Fruit fly (Drosophila melanogaster) whole organism, embryonic: Measurements from ENCODE around the gene CG2652.

ENCODE experiments used
- Adf1 ChIP-seq: fragments of 200-800 bp; sonication (Bioruptor generic); IDR thresholded peaks from 2 replicates; pipeline ENCODE4 v1.3.6; 2022; ENCODE audit warnings: missing biosample characterization, missing genetic modification characterization
- Atf3 ChIP-seq: fragments of 200-800 bp; sonication (Bioruptor generic); optimal IDR thresholded peaks from 3 replicates; lab custom pipeline; 2016; ENCODE audit warnings: missing biosample characterization, missing genetic modification characterization
- CG10431 ChIP-seq: fragments of 200-800 bp; sonication (Bioruptor generic); optimal IDR thresholded peaks from 3 replicates; lab custom pipeline; 2018; ENCODE audit warnings: missing biosample characterization, mild to moderate bottlenecking, missing genetic modification characterization
- CG12236 ChIP-seq: fragments of 200-800 bp; sonication (Bioruptor generic); optimal IDR thresholded peaks from 2 replicates; lab custom pipeline; 2016; ENCODE audit warnings: missing biosample characterization, missing genetic modification characterization
- CG12659 ChIP-seq: fragments of 200-800 bp; sonication (Bioruptor generic); optimal IDR thresholded peaks from 3 replicates; lab custom pipeline; 2017; ENCODE audit warnings: mild to moderate bottlenecking, missing biosample characterization, missing genetic modification reagents, missing genetic modification characterization
- CG12769 ChIP-seq: fragments of 200-800 bp; sonication (Bioruptor generic); optimal IDR thresholded peaks from 2 replicates; lab custom pipeline; 2019; ENCODE audit warnings: missing biosample characterization, mild to moderate bottlenecking, missing genetic modification characterization, moderate library complexity
- CG14050 ChIP-seq: fragments of 200-800 bp; sonication (Bioruptor generic); IDR thresholded peaks from 3 replicates; pipeline ENCODE4 v1.3.6; 2022; ENCODE audit warnings: missing biosample characterization, missing genetic modification characterization
- CG15696 ChIP-seq: fragments of 200-800 bp; sonication (Bioruptor generic); optimal IDR thresholded peaks from 2 replicates; lab custom pipeline; 2019; ENCODE audit warnings: missing biosample characterization, mild to moderate bottlenecking, missing genetic modification characterization, moderate library complexity
- CG17186 ChIP-seq: fragments of 200-800 bp; sonication (Bioruptor generic); optimal IDR thresholded peaks from 3 replicates; lab custom pipeline; 2017; ENCODE audit warnings: missing biosample characterization, missing genetic modification reagents, missing genetic modification characterization
- CG17361 ChIP-seq: fragments of 200-800 bp; sonication (Bioruptor generic); IDR thresholded peaks from 3 replicates; pipeline ENCODE4 v1.3.6; 2022; ENCODE audit warnings: missing biosample characterization, missing genetic modification characterization
- CG17829 ChIP-seq: fragments of 200-800 bp; optimal IDR thresholded peaks from 2 replicates; lab custom pipeline; 2019; ENCODE audit warnings: missing biosample characterization, mild to moderate bottlenecking, missing genetic modification characterization, moderate library complexity
- CG1792 ChIP-seq: fragments of 200-800 bp; sonication (Bioruptor generic); optimal IDR thresholded peaks from 2 replicates; lab custom pipeline; 2016; ENCODE audit warnings: missing biosample characterization, missing genetic modification characterization
- CG1832 ChIP-seq: fragments of 200-800 bp; sonication (Bioruptor generic); optimal IDR thresholded peaks from 2 replicates; lab custom pipeline; 2017; ENCODE audit warnings: missing biosample characterization, mild to moderate bottlenecking, missing genetic modification characterization, inconsistent platforms
- CG3163 ChIP-seq: fragments of 200-800 bp; sonication (Bioruptor generic); optimal IDR thresholded peaks from 3 replicates; lab custom pipeline; 2016; ENCODE audit warnings: missing biosample characterization, missing genetic modification characterization
- CG32772 ChIP-seq: fragments of 200-800 bp; sonication (Bioruptor generic); IDR thresholded peaks from 2 replicates; pipeline ENCODE4 v1.3.6; 2022; ENCODE audit warnings: missing biosample characterization, missing genetic modification characterization
- CG34224 ChIP-seq: fragments of 200-800 bp; sonication (Bioruptor generic); IDR thresholded peaks from 3 replicates; pipeline ENCODE4 v1.3.6; 2022; ENCODE audit warnings: missing biosample characterization, missing genetic modification characterization; ENCODE audit not compliant: partially characterized antibody
- CG34376 ChIP-seq: fragments of 200-800 bp; sonication (Bioruptor generic); optimal IDR thresholded peaks from 2 replicates; lab custom pipeline; 2018; ENCODE audit warnings: missing biosample characterization, mild to moderate bottlenecking, missing genetic modification characterization
- CG3838 ChIP-seq: fragments of 200-800 bp; sonication (Bioruptor generic); optimal IDR thresholded peaks from 3 replicates; lab custom pipeline; 2016; ENCODE audit warnings: missing biosample characterization, missing genetic modification characterization
- CG4328 ChIP-seq: fragments of 200-800 bp; sonication (Bioruptor generic); optimal IDR thresholded peaks from 3 replicates; lab custom pipeline; 2017; ENCODE audit warnings: missing biosample characterization, missing genetic modification reagents, missing genetic modification characterization
- CG43689 ChIP-seq: fragments of 200-800 bp; sonication (Bioruptor generic); IDR thresholded peaks from 2 replicates; pipeline ENCODE4 v1.3.6; 2022; ENCODE audit warnings: missing biosample characterization, missing genetic modification characterization
- CG7839 ChIP-seq: fragments of 200-800 bp; sonication (Bioruptor generic); optimal IDR thresholded peaks from 3 replicates; lab custom pipeline; 2018; ENCODE audit warnings: missing biosample characterization, mild to moderate bottlenecking, missing genetic modification characterization, moderate library complexity
- CG8290 ChIP-seq, 3 experiments: fragments of 200-800 bp; sonication (Bioruptor generic); optimal IDR thresholded peaks; 2 replicates each; lab custom pipeline; 2016 to 2019; ENCODE audit warnings: missing biosample characterization in 3 of 3, missing genetic modification characterization in 3 of 3, mild to moderate bottlenecking in 2 of 3, moderate library complexity in 1 of 3
- CG9215 ChIP-seq: fragments of 200-800 bp; sonication (Bioruptor generic); IDR thresholded peaks from 2 replicates; pipeline ENCODE4 v1.3.6; 2022; ENCODE audit warnings: missing biosample characterization, missing genetic modification characterization
- CkIIα-i1 ChIP-seq: fragments of 200-800 bp; sonication (Bioruptor generic); IDR thresholded peaks from 2 replicates; pipeline ENCODE4 v1.3.6; 2022; ENCODE audit warnings: missing biosample characterization, missing genetic modification characterization
- D19A ChIP-seq: fragments of 200-800 bp; optimal IDR thresholded peaks from 3 replicates; lab custom pipeline; 2019; ENCODE audit warnings: missing biosample characterization, mild to moderate bottlenecking, missing genetic modification characterization, moderate library complexity
- Deaf1 ChIP-seq: fragments of 200-800 bp; optimal IDR thresholded peaks from 3 replicates; lab custom pipeline; 2019; ENCODE audit warnings: missing biosample characterization, mild to moderate bottlenecking, missing genetic modification characterization, moderate library complexity
- Dfd ChIP-seq, 2 experiments: fragments of >200 bp; optimal IDR thresholded peaks; 2 replicates each; lab custom pipeline; 2017; ENCODE audit warnings: missing biosample characterization in 2 of 2, missing genetic modification characterization in 2 of 2
- Eip74EF ChIP-seq, 2 experiments: fragments of 200-800 bp in 1 of 2; fragments of >200 bp in 1 of 2; sonication (Bioruptor generic) in 1 of 2; optimal IDR thresholded peaks; 2 replicates each; lab custom pipeline; 2017 to 2019; ENCODE audit warnings: missing biosample characterization in 2 of 2, missing genetic modification characterization in 2 of 2, mild to moderate bottlenecking in 1 of 2, moderate library complexity in 1 of 2
- Ets65A ChIP-seq: fragments of 200-800 bp; sonication (Bioruptor generic); peaks from one replicate; lab custom pipeline; 2016; ENCODE audit warnings: missing biosample characterization, missing genetic modification characterization
- Hr78 ChIP-seq, 2 experiments: fragments of 200-800 bp in 1 of 2; fragments of >200 bp in 1 of 2; sonication (Bioruptor generic) in 1 of 2; optimal IDR thresholded peaks; 2 replicates each; lab custom pipeline; 2017 to 2019; ENCODE audit warnings: missing biosample characterization in 2 of 2, missing genetic modification characterization in 2 of 2, mild to moderate bottlenecking in 1 of 2, moderate library complexity in 1 of 2
- MBD-R2 ChIP-seq: fragments of 200-800 bp; sonication (Bioruptor generic); IDR thresholded peaks from 2 replicates; pipeline ENCODE4 v1.3.6; 2022; ENCODE audit warnings: missing biosample characterization, missing genetic modification characterization
- Side ChIP-seq: fragments of 200-800 bp; sonication (Bioruptor generic); optimal IDR thresholded peaks from 2 replicates; lab custom pipeline; 2016; ENCODE audit warnings: missing biosample characterization, missing genetic modification characterization
- Trl ChIP-seq, 3 experiments: fragments of >200 bp in 2 of 3; fragments of 200-800 bp in 1 of 3; sonication (Bioruptor generic) in 1 of 3; optimal IDR thresholded peaks; 2 replicates in 1 of 3; 3 replicates in 2 of 3; lab custom pipeline; 2016 to 2017; ENCODE audit warnings: missing biosample characterization in 1 of 3, missing genetic modification characterization in 1 of 3
- al ChIP-seq: fragments of 200-800 bp; sonication (Bioruptor generic); IDR thresholded peaks from 2 replicates; pipeline ENCODE4 v1.3.6; 2022; ENCODE audit warnings: missing biosample characterization, missing genetic modification characterization
- amos ChIP-seq: fragments of 200-800 bp; sonication (Bioruptor generic); IDR thresholded peaks from 2 replicates; pipeline ENCODE4 v1.3.6; 2022; ENCODE audit warnings: missing biosample characterization, missing genetic modification characterization; ENCODE audit not compliant: partially characterized antibody
- cad ChIP-seq: fragments of >200 bp; optimal IDR thresholded peaks from 2 replicates; lab custom pipeline; 2017; ENCODE audit warnings: missing biosample characterization, missing genetic modification characterization
- cg ChIP-seq: fragments of 200-800 bp; sonication (Bioruptor generic); optimal IDR thresholded peaks from 3 replicates; lab custom pipeline; 2019; ENCODE audit warnings: missing biosample characterization, mild to moderate bottlenecking, missing genetic modification characterization, moderate library complexity
- gro ChIP-seq: fragments of 200-800 bp; sonication (Bioruptor generic); optimal IDR thresholded peaks from 2 replicates; lab custom pipeline; 2016; ENCODE audit warnings: missing biosample characterization, missing genetic modification characterization
- ind ChIP-seq: fragments of 200-800 bp; sonication (Bioruptor generic); optimal IDR thresholded peaks from 3 replicates; lab custom pipeline; 2016; ENCODE audit warnings: missing biosample characterization, missing genetic modification characterization
- klu ChIP-seq: fragments of 200-800 bp; sonication (Bioruptor generic); IDR thresholded peaks from 2 replicates; pipeline ENCODE4 v1.3.6; 2022; ENCODE audit warnings: missing biosample characterization, missing genetic modification characterization
- sc ChIP-seq, 3 experiments: fragments of >200 bp in 2 of 3; fragments of 200-800 bp in 1 of 3; sonication (Bioruptor generic) in 1 of 3; optimal IDR thresholded peaks; 2 replicates in 2 of 3; 3 replicates in 1 of 3; lab custom pipeline; 2017; ENCODE audit warnings: mild to moderate bottlenecking in 1 of 3, missing biosample characterization in 1 of 3, missing genetic modification characterization in 1 of 3, missing genetic modification reagents in 1 of 3
- sd ChIP-seq: fragments of 200-800 bp; sonication (Bioruptor generic); optimal IDR thresholded peaks from 3 replicates; lab custom pipeline; 2018; ENCODE audit warnings: missing biosample characterization, mild to moderate bottlenecking, missing genetic modification characterization, moderate library complexity
- sens ChIP-seq: fragments of 200-800 bp; sonication (Bioruptor generic); peaks from one replicate; lab custom pipeline; 2016; ENCODE audit warnings: missing biosample characterization, missing genetic modification characterization
- stwl ChIP-seq: fragments of 200-800 bp; sonication (Bioruptor generic); optimal IDR thresholded peaks from 3 replicates; lab custom pipeline; 2018; ENCODE audit warnings: missing biosample characterization, mild to moderate bottlenecking, missing genetic modification characterization, moderate library complexity
- z ChIP-seq: fragments of 200-800 bp; sonication (Bioruptor generic); IDR thresholded peaks from 3 replicates; pipeline ENCODE4 v1.3.6; 2022; ENCODE audit warnings: missing biosample characterization, missing genetic modification characterization
- zfh2 ChIP-seq: fragments of 200-800 bp; sonication (Bioruptor generic); optimal IDR thresholded peaks from 2 replicates; lab custom pipeline; 2016; ENCODE audit warnings: missing biosample characterization, missing genetic modification characterization

CG2652 gene

DNA sequence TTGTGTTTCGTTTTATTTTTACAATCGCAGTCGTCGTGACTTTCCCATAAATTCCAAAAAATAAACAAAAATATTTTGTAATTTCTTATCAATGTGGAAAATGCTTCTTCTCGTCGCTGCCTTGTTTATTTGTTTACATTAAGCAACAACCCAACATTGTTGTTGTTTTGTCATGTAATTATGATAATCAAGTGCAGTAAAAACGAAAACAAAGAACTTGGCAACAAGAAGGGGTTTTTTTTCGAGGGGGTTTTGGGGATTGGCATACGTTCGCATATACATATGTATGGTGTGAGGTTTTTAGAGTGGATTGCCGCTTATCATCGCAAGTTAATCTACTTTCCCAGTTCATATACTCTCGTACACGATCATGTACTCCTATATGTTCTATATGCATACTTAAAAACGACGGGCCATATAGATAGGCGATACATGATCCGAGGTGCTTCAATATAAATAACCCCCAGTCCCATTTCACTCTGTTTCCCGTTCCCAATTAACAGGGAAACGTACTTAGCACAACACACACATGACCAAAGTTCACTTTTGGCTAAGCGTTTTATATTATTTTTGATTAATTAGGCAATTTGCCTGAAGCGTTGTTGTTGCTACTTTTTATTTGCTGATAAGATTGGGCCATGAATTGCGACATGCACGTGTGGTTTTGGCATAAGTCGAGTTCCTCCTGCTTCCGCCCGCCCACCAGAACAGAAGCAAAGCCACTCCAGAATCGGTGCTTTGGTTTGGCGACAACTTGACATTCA is 29.0 kb downstream of the CG2652 start (continued):
- no peak for TF ChIP-seq CG1792 (GFP tag; lab: Kevin White, UChicago)
- TF ChIP-seq CG3163 (GFP tag; lab: Kevin White, UChicago) = no peak
- TF ChIP-seq CG17829 (tag; lab: Kevin White, UChicago) = no peak
- TF ChIP-seq CG12659 (GFP tag; lab: Kevin White, UChicago) = no peak
- no peak for TF ChIP-seq MBD-R2 (GFP tag; lab: Robert Waterston, UW)
- no peak for TF ChIP-seq CG12236 (GFP tag; lab: Kevin White, UChicago)
- no peak for TF ChIP-seq CG17186
- TF ChIP-seq CG14050 (GFP tag; lab: Robert Waterston, UW) = no peak
- TF ChIP-seq CkIIα-i1 (GFP tag; lab: Robert Waterston, UW) = no peak
- TF ChIP-seq Adf1 = no peak
- no peak for TF ChIP-seq Side (GFP tag; lab: Kevin White, UChicago)
- TF ChIP-seq CG43689 = no peak
- peak; percentile 7 for TF ChIP-seq D19A (tag; lab: Kevin White, UChicago)
- TF ChIP-seq cad = no peak
- TF ChIP-seq stwl = no peak
- no peak for TF ChIP-seq CG17361 (GFP tag; lab: Robert Waterston, UW)
- TF ChIP-seq CG4328 (GFP tag; lab: Kevin White, UChicago) = no peak
- TF ChIP-seq CG15696 (tag; lab: Kevin White, UChicago) = no peak
- TF ChIP-seq klu (GFP tag; lab: Robert Waterston, UW) = no peak
- TF ChIP-seq sc (optimal IDR thresholded peaks at IDR 0.05; lab: Kevin White, UChicago) = no peak
- no peak for TF ChIP-seq sc (GFP tag; optimal IDR thresholded peaks at IDR 0.05; lab: Kevin White, UChicago)
- no peak for TF ChIP-seq CG1832 (GFP tag; lab: Kevin White, UChicago)
- TF ChIP-seq al (GFP tag; lab: Robert Waterston, UW) = no peak
- peak in 1 of 2 experiments; percentile 27 for TF ChIP-seq Eip74EF (GFP tag; optimal IDR thresholded peaks at IDR 0.05; lab: Kevin White, UChicago)
- TF ChIP-seq amos (GFP tag; lab: Robert Waterston, UW) = no peak
- peak; percentile 25 for TF ChIP-seq CG34376 (GFP tag; lab: Kevin White, UChicago)
- TF ChIP-seq Dfd (GFP tag; optimal IDR thresholded peaks at IDR 0.05; lab: Kevin White, UChicago) = no peak
- TF ChIP-seq, all 482 proteins: peak for 65

- peak; percentile 55 for TF ChIP-seq CG12769 (tag; lab: Kevin White, UChicago)
- TF ChIP-seq Deaf1 = peak; percentile 22
- TF ChIP-seq Trl (optimal IDR thresholded peaks at IDR 0.05; lab: Kevin White, UChicago) = peak; percentile 75 to 86
- no peak for TF ChIP-seq Trl (GFP tag; optimal IDR thresholded peaks at IDR 0.05; lab: Kevin White, UChicago)
- no peak for TF ChIP-seq CG8290 (GFP tag; optimal IDR thresholded peaks at IDR 0.05; lab: Kevin White, UChicago)
- peak in 1 of 2 experiments; percentile 18 for TF ChIP-seq CG8290 (tag; optimal IDR thresholded peaks at IDR 0.05; lab: Kevin White, UChicago)
- peak; percentile 51; the same call in 1 of the 3 replicates for TF ChIP-seq z (GFP tag; lab: Robert Waterston, UW)
- peak; percentile 24 for TF ChIP-seq sens (GFP tag; lab: Kevin White, UChicago)
- no peak for TF ChIP-seq zfh2 (GFP tag; lab: Kevin White, UChicago)
- TF ChIP-seq CG17361 (GFP tag; lab: Robert Waterston, UW) = 0 out of 3 replicates have a peak, but pooled peaks have one; percentile 13
- peak; percentile 41; the same call in 1 of the 3 replicates for TF ChIP-seq CG34224
- TF ChIP-seq gro = peak; percentile 36
- no peak for TF ChIP-seq ind (GFP tag; lab: Kevin White, UChicago)
- TF ChIP-seq CG7839 = peak; percentile 4
- TF ChIP-seq sd (tag; lab: Kevin White, UChicago) = peak; percentile 95
- peak; percentile 36 for TF ChIP-seq Atf3 (GFP tag; lab: Kevin White, UChicago)
- TF ChIP-seq Hr78 (GFP tag; optimal IDR thresholded peaks at IDR 0.05; lab: Kevin White, UChicago) = peak in 1 of 2 experiments; percentile 46
- TF ChIP-seq Ets65A (GFP tag; lab: Kevin White, UChicago) = peak; percentile 8
- 0 out of 2 replicates have a peak, but pooled peaks have one; percentile 17 for TF ChIP-seq CG32772 (GFP tag; lab: Robert Waterston, UW)
- peak; percentile 74 for TF ChIP-seq CG3838 (GFP tag; lab: Kevin White, UChicago)
- no peak for TF ChIP-seq CG10431
- TF ChIP-seq cg = peak; percentile 46
- no peak for TF ChIP-seq CG9215
These were observed 30.4 kb downstream of the CG2652 start for dm6 chrX:2652124-2652923.
